Worm (Caenorhabditis elegans): ENCODE measurements around the gene CC8.2.

CC8.2 gene

DNA sequence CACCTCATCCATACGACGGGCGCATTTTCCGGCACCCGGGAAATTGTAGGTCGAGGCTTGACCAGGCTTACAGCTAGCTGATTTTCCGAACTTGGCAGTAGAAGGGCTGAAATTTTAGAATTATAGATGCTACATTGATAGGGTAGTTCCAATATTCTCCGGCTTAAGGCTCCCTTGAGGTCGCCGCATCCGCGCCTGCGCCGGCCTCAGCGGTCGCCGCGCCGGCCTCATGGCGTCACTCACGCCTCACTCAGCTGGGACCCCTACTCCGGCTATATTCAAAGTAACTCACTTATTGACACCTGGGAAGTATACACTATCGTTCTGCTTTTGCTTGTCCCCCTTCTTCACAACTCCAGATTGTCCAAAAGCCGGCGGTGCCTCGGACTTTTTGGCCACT lies 44.4 kb downstream of the CC8.2 start:
- TF ChIP-seq hlh-1 (tag; optimal IDR thresholded peaks at IDR 0.05) (no peak), nhr-12 (tag; optimal IDR thresholded peaks at IDR 0.05) (no peak), drap-1 (GFP tag; optimal IDR thresholded peaks at IDR 0.05) (no peak), nhr-76 (tag; optimal IDR thresholded peaks at IDR 0.05) (no peak), ztf-11 (tag; optimal IDR thresholded peaks at IDR 0.05) (no peak)

DNA sequence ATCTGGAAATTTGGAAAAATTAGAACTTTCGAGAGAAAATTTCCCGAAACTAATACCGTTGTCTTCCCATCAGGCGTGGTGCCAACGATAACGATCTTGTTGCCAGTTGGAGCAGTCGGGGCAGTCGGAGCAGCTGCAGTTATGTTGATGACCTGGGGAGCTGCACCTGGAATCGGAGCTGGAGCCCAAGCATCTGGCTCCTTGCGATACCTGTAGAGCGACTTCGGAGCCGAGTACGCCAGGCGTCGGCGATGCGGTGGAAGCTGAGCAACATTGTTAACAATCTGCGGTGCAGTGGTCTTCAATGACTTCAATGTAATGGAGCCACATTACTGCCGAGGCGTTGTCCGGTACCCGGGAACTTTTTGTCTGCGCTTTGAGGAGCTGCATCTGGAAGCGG lies 46.6 kb downstream of the CC8.2 start:
- no peak for TF ChIP-seq elt-1 (tag; optimal IDR thresholded peaks at IDR 0.05; ENCODE audit: borderline replicate concordance, insufficient read depth)
- no peak for TF ChIP-seq ceh-83 (GFP tag; optimal IDR thresholded peaks at IDR 0.05)
- no peak for TF ChIP-seq nhr-28 (tag; optimal IDR thresholded peaks at IDR 0.05)

DNA sequence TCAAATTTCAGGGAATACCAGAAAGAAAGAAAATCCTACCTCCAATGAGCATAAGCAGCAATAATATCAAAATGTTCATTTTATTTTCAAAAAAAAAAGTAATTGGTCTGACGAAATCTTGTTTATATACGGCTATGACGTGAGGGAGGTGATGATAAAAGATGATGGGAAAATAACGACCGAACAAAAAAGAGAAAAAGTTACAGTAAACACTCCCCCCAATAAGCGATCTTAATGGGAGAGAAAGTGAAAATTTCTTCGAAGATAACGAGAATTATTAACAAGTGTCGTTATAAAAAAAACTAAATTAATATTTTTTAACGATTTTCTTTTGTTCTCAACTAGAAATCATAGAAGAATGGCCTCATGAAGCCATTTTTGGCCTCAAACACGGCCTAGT lies 48.5 kb downstream of the CC8.2 start, which contains the start of gene Y37E11B.7:
Gene Y37E11B.7, minus strand, starts transcription at position 207 of the 400 bp plus-strand sequence.
- TF ChIP-seq snpc-4 (tag; optimal IDR thresholded peaks at IDR 0.05): no peak

DNA sequence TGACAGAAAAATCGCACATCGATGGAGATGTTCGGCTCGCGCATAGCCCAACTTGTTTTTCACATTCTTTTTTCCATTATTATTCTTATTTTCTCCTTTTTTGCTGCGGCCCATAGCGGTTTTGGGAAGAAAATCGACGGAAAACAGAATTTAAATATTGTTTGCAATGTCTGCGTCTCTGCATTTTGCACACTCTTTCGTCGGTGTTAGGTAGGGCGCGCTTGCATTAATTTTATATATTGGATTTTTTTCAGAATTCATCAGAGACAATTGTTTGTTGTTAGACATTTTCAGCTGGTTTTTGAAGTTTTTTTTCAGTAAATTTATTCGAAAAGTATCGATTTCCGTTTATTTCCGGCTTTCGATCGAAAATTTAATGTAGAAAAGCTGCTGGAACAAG lies 49.4 kb downstream of the CC8.2 start, which contains the start of gene Y37E11B.6:
Gene Y37E11B.6, minus strand, starts transcription at position 181 of the 400 bp plus-strand sequence.
- TF ChIP-seq ces-1 (GFP tag; optimal IDR thresholded peaks at IDR 0.05) (peak; percentile 72), lin-32 (GFP tag; optimal IDR thresholded peaks at IDR 0.05) (no peak)

DNA sequence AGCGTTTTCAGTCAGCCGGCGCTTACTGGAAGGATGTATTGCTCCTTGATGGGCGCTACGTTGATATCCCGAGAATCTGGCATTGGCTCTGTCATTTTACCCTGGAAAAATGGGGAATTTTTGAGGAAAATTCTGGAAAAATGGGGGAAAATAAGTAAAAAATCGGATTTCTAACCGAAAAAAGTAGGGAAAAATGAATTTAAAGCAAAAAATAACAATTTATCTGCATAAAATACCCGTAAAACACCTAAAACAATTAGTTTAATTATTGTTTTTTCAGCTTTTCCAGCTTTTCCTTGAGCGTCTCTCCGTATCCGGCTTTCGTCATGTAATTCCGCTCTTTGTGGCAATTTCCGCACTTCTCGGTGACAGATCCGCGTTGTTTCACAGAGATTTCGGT lies 50.0 kb downstream of the CC8.2 start, which contains the start of gene Y37E11B.5:
Gene Y37E11B.5, minus strand, starts transcription at position 101 of the 400 bp plus-strand sequence.
- TF ChIP-seq ztf-11 (tag; optimal IDR thresholded peaks at IDR 0.05): no peak
- TF ChIP-seq hlh-1 (tag; optimal IDR thresholded peaks at IDR 0.05): no peak
- no peak for TF ChIP-seq pha-4 (tag; optimal IDR thresholded peaks at IDR 0.05)
- TF ChIP-seq nhr-2 (tag; optimal IDR thresholded peaks at IDR 0.05): no peak
- TF ChIP-seq drap-1 (GFP tag; optimal IDR thresholded peaks at IDR 0.05): no peak
- TF ChIP-seq nhr-12 (tag; optimal IDR thresholded peaks at IDR 0.05): no peak
- no peak for TF ChIP-seq mab-5 (tag; optimal IDR thresholded peaks at IDR 0.05)
- TF ChIP-seq lin-13 (tag; optimal IDR thresholded peaks at IDR 0.05): no peak
- TF ChIP-seq ham-2 (GFP tag; optimal IDR thresholded peaks at IDR 0.05): no peak
- TF ChIP-seq sptf-1 (tag; optimal IDR thresholded peaks at IDR 0.05): no peak
- TF ChIP-seq snpc-4 (tag; optimal IDR thresholded peaks at IDR 0.05): no peak
- no peak for TF ChIP-seq nhr-28 (tag; optimal IDR thresholded peaks at IDR 0.05)

DNA sequence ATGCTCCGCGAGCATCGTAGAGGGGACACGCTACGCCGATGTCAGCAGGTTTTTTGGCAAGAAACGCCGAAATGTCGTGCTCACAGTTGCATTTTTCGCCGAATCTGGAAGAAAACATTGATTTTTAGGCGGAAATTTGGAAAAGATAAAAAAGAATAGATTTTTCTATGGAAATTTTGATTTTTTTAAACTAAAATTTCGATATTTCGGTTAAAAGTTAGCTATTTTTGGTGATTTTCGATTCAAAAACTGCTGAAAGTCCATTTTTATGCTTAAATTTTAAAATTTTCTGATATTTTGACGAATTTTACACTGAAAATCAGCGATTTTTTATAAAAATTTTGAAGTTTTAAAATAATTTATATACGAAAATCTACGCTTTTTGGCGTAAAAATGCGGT lies 51.1 kb downstream of the CC8.2 start:
- TF ChIP-seq blmp-1 (tag; optimal IDR thresholded peaks at IDR 0.05) (no peak), ztf-11 (tag; optimal IDR thresholded peaks at IDR 0.05) (no peak), ceh-83 (GFP tag; optimal IDR thresholded peaks at IDR 0.05) (no peak), ham-2 (GFP tag; optimal IDR thresholded peaks at IDR 0.05) (no peak), bed-3 (GFP tag; optimal IDR thresholded peaks at IDR 0.05) (no peak), mab-5 (tag; optimal IDR thresholded peaks at IDR 0.05) (no peak), cnd-1 (tag; optimal IDR thresholded peaks at IDR 0.05) (no peak), lin-32 (GFP tag; optimal IDR thresholded peaks at IDR 0.05) (no peak)

Measured in whole organism, mixed stage, embryonic.